Worm (Caenorhabditis elegans) whole organism, late embryonic: ENCODE measurements around the gene sre-54.

ENCODE experiments used
- K02D7.2 ChIP-seq: sonication (generic microtip); optimal IDR thresholded peaks from 2 replicates; lab custom pipeline; 2017; ENCODE audit warnings: mild to moderate bottlenecking, missing genetic modification characterization, missing compliant biosample characterization
- ahr-1 ChIP-seq: sonication (generic microtip); optimal IDR thresholded peaks from 2 replicates; lab custom pipeline; 2016; ENCODE audit warnings: missing genetic modification characterization, missing compliant biosample characterization
- ama-1 ChIP-seq: fragments of 150-350 bp; optimal IDR thresholded peaks from 2 replicates; lab custom pipeline; 2014
- ceh-18 ChIP-seq: sonication (generic microtip); optimal IDR thresholded peaks from 2 replicates; lab custom pipeline; 2016; ENCODE audit warnings: missing genetic modification characterization, missing compliant biosample characterization
- ceh-31 ChIP-seq: sonication (generic microtip); optimal IDR thresholded peaks from 2 replicates; lab custom pipeline; 2016; ENCODE audit warnings: missing genetic modification characterization, missing compliant biosample characterization
- ceh-9 ChIP-seq: sonication (generic microtip); optimal IDR thresholded peaks from 2 replicates; lab custom pipeline; 2016; ENCODE audit warnings: mild to moderate bottlenecking, missing genetic modification characterization, inconsistent platforms, missing compliant biosample characterization
- hlh-13 ChIP-seq: fragments of 200-800 bp; sonication (Bioruptor generic); optimal IDR thresholded peaks from 2 replicates; lab custom pipeline; 2018; ENCODE audit warnings: mild to moderate bottlenecking, missing genetic modification characterization, missing compliant biosample characterization
- nhr-11 ChIP-seq: fragments of 150-350 bp; optimal IDR thresholded peaks from 2 replicates; lab custom pipeline; 2014; ENCODE audit warnings: missing biosample characterization, missing genetic modification characterization
- odd-2 ChIP-seq: sonication (generic microtip); optimal IDR thresholded peaks from 2 replicates; lab custom pipeline; 2017; ENCODE audit warnings: antibody characterized with exemption, mild to moderate bottlenecking, missing genetic modification characterization, missing compliant biosample characterization
- pag-3 ChIP-seq: sonication (generic microtip); optimal IDR thresholded peaks from 2 replicates; lab custom pipeline; 2016; ENCODE audit warnings: missing compliant biosample characterization, missing genetic modification characterization, borderline replicate concordance
- unc-55 ChIP-seq: sonication (generic microtip); optimal IDR thresholded peaks from 2 replicates; lab custom pipeline; 2017; ENCODE audit warnings: missing biosample characterization, missing genetic modification reagents, missing genetic modification characterization
- unc-86 ChIP-seq: sonication (generic microtip); optimal IDR thresholded peaks from 2 replicates; lab custom pipeline; 2016; ENCODE audit warnings: missing genetic modification characterization, missing compliant biosample characterization

DNA sequence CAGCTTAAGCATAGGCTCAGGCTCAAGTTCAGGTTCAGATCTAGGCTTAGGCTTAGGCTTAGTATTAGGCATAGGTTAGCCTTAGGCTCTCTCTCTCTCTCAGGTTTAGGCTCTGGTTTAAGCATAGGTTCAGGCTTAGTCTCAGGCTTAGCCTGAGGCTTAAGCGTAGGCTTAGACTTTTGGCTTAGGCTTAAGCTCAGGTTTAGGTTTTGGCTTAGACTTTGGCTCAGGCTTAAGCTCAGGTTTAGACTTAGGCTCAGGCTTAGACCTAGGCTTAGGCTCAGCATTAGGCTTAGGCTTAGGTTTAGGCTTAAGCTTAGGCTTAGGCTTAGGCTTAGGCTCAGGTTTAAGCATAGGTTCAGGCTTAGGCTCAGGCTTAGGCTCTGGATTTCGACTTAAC is 11.0 kb downstream of the sre-54 start:
- TF ChIP-seq unc-55 (GFP tag; lab: Kevin White, UChicago) (no peak), ceh-9 (no peak), ceh-31 (tag; lab: Kevin White, UChicago) (no peak), hlh-13 (GFP tag; lab: Kevin White, UChicago) (no peak), ceh-18 (no peak), pag-3 (tag; lab: Kevin White, UChicago) (no peak), odd-2 (tag; lab: Kevin White, UChicago) (no peak), nhr-11 (tag; lab: Kevin White, UChicago) (no peak), ama-1 (no peak), ahr-1 (tag; lab: Kevin White, UChicago) (no peak), K02D7.2 (tag; lab: Kevin White, UChicago) (no peak), unc-86 (tag; lab: Kevin White, UChicago) (no peak)
